Worm (Caenorhabditis elegans): ENCODE results near the gene nlp-76.

- TF ChIP-seq F37B4.10 (GFP tag; IDR thresholded peaks at IDR 0.05) = no peak
- TF ChIP-seq mes-4 (tag; optimal IDR thresholded peaks at IDR 0.05) = no peak
- TF ChIP-seq F52B5.7 (tag; optimal IDR thresholded peaks at IDR 0.05) = no peak
- TF ChIP-seq pha-4 (tag; optimal IDR thresholded peaks at IDR 0.05) = no peak
- TF ChIP-seq ama-1 (optimal IDR thresholded peaks at IDR 0.05) = no peak
- TF ChIP-seq ama-1 (GFP tag; optimal IDR thresholded peaks at IDR 0.05) = no peak
- no peak for TF ChIP-seq die-1 (tag; optimal IDR thresholded peaks at IDR 0.05)
- no peak for TF ChIP-seq unc-130 (GFP tag; optimal IDR thresholded peaks at IDR 0.05)
- no peak for TF ChIP-seq lin-35 (GFP tag; optimal IDR thresholded peaks at IDR 0.05)
- no peak for TF ChIP-seq F55B11.4 (tag; optimal IDR thresholded peaks at IDR 0.05; ENCODE audit: borderline replicate concordance, insufficient read depth)
- no peak for TF ChIP-seq Y53F4B.3 (GFP tag; IDR thresholded peaks at IDR 0.05)
- no peak for TF ChIP-seq K11D2.4 (GFP tag; IDR thresholded peaks at IDR 0.05)
- TF ChIP-seq cebp-1 (GFP tag; IDR thresholded peaks at IDR 0.05) = no peak
- TF ChIP-seq cebp-1 (tag; optimal IDR thresholded peaks at IDR 0.05) = no peak
- TF ChIP-seq ekl-4 (GFP tag; IDR thresholded peaks at IDR 0.05) = no peak
- TF ChIP-seq fkh-3 (tag; optimal IDR thresholded peaks at IDR 0.05) = no peak
Observed at ce11 chrX:12679603-12680002, 15.9 kb upstream of the nlp-76 start.

Measured in whole organism, young adult.